Fruit fly (Drosophila melanogaster) whole organism, embryonic: ENCODE data around the gene Acph-1.
A peak's percentile ranks its signal among the peaks of the same experiment; 100 is the strongest.

Experiments used
- ATbp ChIP-seq: fragments of 200-800 bp; sonication (Bioruptor generic); optimal IDR thresholded peaks from 2 replicates; lab custom pipeline; 2017; ENCODE audit warnings: missing biosample characterization, mild to moderate bottlenecking, missing genetic modification characterization, missing genetic modification reagents
- Asciz ChIP-seq: fragments of 200-800 bp; sonication (Bioruptor generic); optimal IDR thresholded peaks from 2 replicates; lab custom pipeline; 2017; ENCODE audit warnings: missing biosample characterization, mild to moderate bottlenecking, missing genetic modification characterization, missing genetic modification reagents
- Awh ChIP-seq: fragments of 200-800 bp; sonication (Bioruptor generic); IDR thresholded peaks from 2 replicates; pipeline ENCODE4, ENCODE4 v1.3.6; 2022; ENCODE audit warnings: missing biosample characterization, missing genetic modification characterization
- B-H2 ChIP-seq: fragments of 200-800 bp; sonication (Bioruptor generic); optimal IDR thresholded peaks from 2 replicates; lab custom pipeline; 2018; ENCODE audit warnings: missing biosample characterization, mild to moderate bottlenecking, missing genetic modification characterization
- Bdp1 ChIP-seq: fragments of 200-800 bp; sonication (Bioruptor generic); optimal IDR thresholded peaks from 3 replicates; lab custom pipeline; 2016; ENCODE audit warnings: missing biosample characterization, missing genetic modification characterization
- CG10431 ChIP-seq: fragments of 200-800 bp; sonication (Bioruptor generic); optimal IDR thresholded peaks from 3 replicates; lab custom pipeline; 2018; ENCODE audit warnings: missing biosample characterization, mild to moderate bottlenecking, missing genetic modification characterization
- CG10565 ChIP-seq: fragments of 200-800 bp; sonication (Bioruptor generic); optimal IDR thresholded peaks from 3 replicates; lab custom pipeline; 2016; ENCODE audit warnings: missing biosample characterization, mild to moderate bottlenecking, missing genetic modification characterization
- CG11093 ChIP-seq: fragments of 200-800 bp; sonication (Bioruptor generic); IDR thresholded peaks from 3 replicates; pipeline ENCODE4 v1.3.6; 2022; ENCODE audit warnings: missing biosample characterization, missing genetic modification characterization
- CG11504 ChIP-seq: fragments of 200-800 bp; sonication (Bioruptor generic); optimal IDR thresholded peaks from 3 replicates; lab custom pipeline; 2019; ENCODE audit warnings: missing biosample characterization, mild to moderate bottlenecking, missing genetic modification characterization, moderate library complexity
- CG12236 ChIP-seq: fragments of 200-800 bp; sonication (Bioruptor generic); optimal IDR thresholded peaks from 2 replicates; lab custom pipeline; 2016; ENCODE audit warnings: missing biosample characterization, missing genetic modification characterization
- CG12659 ChIP-seq: fragments of 200-800 bp; sonication (Bioruptor generic); optimal IDR thresholded peaks from 3 replicates; lab custom pipeline; 2017; ENCODE audit warnings: mild to moderate bottlenecking, missing biosample characterization, missing genetic modification reagents, missing genetic modification characterization
- CG14965 ChIP-seq: fragments of 200-800 bp; sonication (Bioruptor generic); optimal IDR thresholded peaks from 2 replicates; lab custom pipeline; 2016; ENCODE audit warnings: missing biosample characterization, missing genetic modification characterization, borderline replicate concordance
- CG1529 ChIP-seq: fragments of 200-800 bp; sonication (Bioruptor generic); optimal IDR thresholded peaks from 3 replicates; lab custom pipeline; 2018; ENCODE audit warnings: missing biosample characterization, missing genetic modification characterization
- CG15479 ChIP-seq: fragments of 200-800 bp; sonication (Bioruptor generic); optimal IDR thresholded peaks from 3 replicates; lab custom pipeline; 2019; ENCODE audit warnings: missing biosample characterization, mild to moderate bottlenecking, missing genetic modification characterization, moderate library complexity
- CG15601 ChIP-seq: fragments of 200-800 bp; sonication (Bioruptor generic); optimal IDR thresholded peaks from 3 replicates; lab custom pipeline; 2019; ENCODE audit warnings: missing biosample characterization, mild to moderate bottlenecking, missing genetic modification characterization, moderate library complexity
- CG30431 ChIP-seq: fragments of 200-800 bp; sonication (Bioruptor generic); optimal IDR thresholded peaks from 2 replicates; lab custom pipeline; 2017; ENCODE audit warnings: missing biosample characterization, missing genetic modification characterization
- CG32532 ChIP-seq: fragments of 200-800 bp; sonication (Bioruptor generic); IDR thresholded peaks from 2 replicates; pipeline ENCODE4 v1.3.6; 2022; ENCODE audit warnings: missing biosample characterization, missing genetic modification characterization
- CG32767 ChIP-seq: fragments of 200-800 bp; sonication (Bioruptor generic); IDR thresholded peaks from 2 replicates; pipeline ENCODE4 v1.3.6; 2022; ENCODE audit warnings: missing biosample characterization, missing genetic modification characterization
- CG34224 ChIP-seq: fragments of 200-800 bp; sonication (Bioruptor generic); IDR thresholded peaks from 3 replicates; pipeline ENCODE4 v1.3.6; 2022; ENCODE audit warnings: missing biosample characterization, missing genetic modification characterization; ENCODE audit not compliant: partially characterized antibody
- CG4328 ChIP-seq: fragments of 200-800 bp; sonication (Bioruptor generic); optimal IDR thresholded peaks from 3 replicates; lab custom pipeline; 2017; ENCODE audit warnings: missing biosample characterization, missing genetic modification reagents, missing genetic modification characterization
- CG5245 ChIP-seq: fragments of 200-800 bp; sonication (Bioruptor generic); optimal IDR thresholded peaks from 3 replicates; lab custom pipeline; 2016; ENCODE audit warnings: missing biosample characterization, missing genetic modification characterization
- CG7987 ChIP-seq: fragments of 200-800 bp; sonication (Bioruptor generic); optimal IDR thresholded peaks from 2 replicates; lab custom pipeline; 2018; ENCODE audit warnings: missing biosample characterization, mild to moderate bottlenecking, missing genetic modification characterization, moderate library complexity
- CG9727 ChIP-seq: fragments of 200-800 bp; sonication (Bioruptor generic); optimal IDR thresholded peaks from 3 replicates; lab custom pipeline; 2017; ENCODE audit warnings: missing biosample characterization, mild to moderate bottlenecking, missing genetic modification characterization
- CG9817 ChIP-seq: fragments of 200-800 bp; sonication (Bioruptor generic); optimal IDR thresholded peaks from 2 replicates; lab custom pipeline; 2018; ENCODE audit warnings: missing biosample characterization, mild to moderate bottlenecking, missing genetic modification characterization, moderate library complexity
- Chrac-16 ChIP-seq: fragments of 200-800 bp; sonication (Bioruptor generic); optimal IDR thresholded peaks from 3 replicates; lab custom pipeline; 2016; ENCODE audit warnings: missing biosample characterization, missing genetic modification characterization
- D ChIP-seq, 2 experiments: fragments of 200-800 bp in 1 of 2; fragments of >200 bp in 1 of 2; sonication (Bioruptor generic) in 1 of 2; optimal IDR thresholded peaks; 2 replicates in 1 of 2; 3 replicates in 1 of 2; lab custom pipeline; 2017; ENCODE audit warnings: mild to moderate bottlenecking in 1 of 2, missing biosample characterization in 1 of 2, missing genetic modification characterization in 1 of 2, missing genetic modification reagents in 1 of 2
- HmgZ ChIP-seq: fragments of 200-800 bp; sonication (Bioruptor generic); optimal IDR thresholded peaks from 2 replicates; lab custom pipeline; 2018; ENCODE audit warnings: missing biosample characterization, mild to moderate bottlenecking, missing genetic modification characterization
- Hr51 ChIP-seq, 2 experiments: fragments of 200-800 bp; sonication (Bioruptor generic); optimal IDR thresholded peaks; 2 replicates in 1 of 2; 3 replicates in 1 of 2; lab custom pipeline; 2016 to 2018; ENCODE audit warnings: missing biosample characterization in 2 of 2, missing genetic modification characterization in 2 of 2, mild to moderate bottlenecking in 1 of 2, moderate library complexity in 1 of 2
- Hr78 ChIP-seq, 2 experiments: fragments of 200-800 bp in 1 of 2; fragments of >200 bp in 1 of 2; sonication (Bioruptor generic) in 1 of 2; optimal IDR thresholded peaks; 2 replicates each; lab custom pipeline; 2017 to 2019; ENCODE audit warnings: missing biosample characterization in 2 of 2, missing genetic modification characterization in 2 of 2, mild to moderate bottlenecking in 1 of 2, moderate library complexity in 1 of 2
- Mad ChIP-seq: fragments of 200-800 bp; sonication (Bioruptor generic); optimal IDR thresholded peaks from 2 replicates; lab custom pipeline; 2016; ENCODE audit warnings: missing biosample characterization, missing genetic modification characterization
- Spps ChIP-seq: fragments of 200-800 bp; sonication (Bioruptor generic); optimal IDR thresholded peaks from 2 replicates; lab custom pipeline; 2018; ENCODE audit warnings: missing biosample characterization, mild to moderate bottlenecking, missing genetic modification characterization
- Trl ChIP-seq, 3 experiments: fragments of >200 bp in 2 of 3; fragments of 200-800 bp in 1 of 3; sonication (Bioruptor generic) in 1 of 3; optimal IDR thresholded peaks; 2 replicates in 1 of 3; 3 replicates in 2 of 3; lab custom pipeline; 2016 to 2017; ENCODE audit warnings: missing biosample characterization in 1 of 3, missing genetic modification characterization in 1 of 3
- al ChIP-seq: fragments of 200-800 bp; sonication (Bioruptor generic); IDR thresholded peaks from 2 replicates; pipeline ENCODE4 v1.3.6; 2022; ENCODE audit warnings: missing biosample characterization, missing genetic modification characterization
- amos ChIP-seq: fragments of 200-800 bp; sonication (Bioruptor generic); IDR thresholded peaks from 2 replicates; pipeline ENCODE4 v1.3.6; 2022; ENCODE audit warnings: missing biosample characterization, missing genetic modification characterization; ENCODE audit not compliant: partially characterized antibody
- cwo ChIP-seq: fragments of 200-800 bp; sonication (Bioruptor generic); optimal IDR thresholded peaks from 3 replicates; lab custom pipeline; 2017; ENCODE audit warnings: missing biosample characterization, missing genetic modification characterization, mild to moderate bottlenecking, moderate library complexity, missing genetic modification reagents
- grau ChIP-seq: fragments of 200-800 bp; optimal IDR thresholded peaks from 3 replicates; lab custom pipeline; 2019; ENCODE audit warnings: missing biosample characterization, mild to moderate bottlenecking, missing genetic modification characterization, moderate library complexity
- grn ChIP-seq: fragments of 200-800 bp; sonication (Bioruptor generic); optimal IDR thresholded peaks from 3 replicates; lab custom pipeline; 2017; ENCODE audit warnings: missing biosample characterization, missing genetic modification characterization
- gsb ChIP-seq: fragments of 200-800 bp; sonication (Bioruptor generic); IDR thresholded peaks from 2 replicates; pipeline ENCODE4 v1.3.6; 2022; ENCODE audit warnings: missing biosample characterization, missing genetic modification characterization
- ham ChIP-seq: fragments of 200-800 bp; sonication (Bioruptor generic); IDR thresholded peaks from 2 replicates; pipeline ENCODE4 v1.3.6; 2022; ENCODE audit warnings: missing biosample characterization, missing genetic modification characterization
- lilli ChIP-seq: fragments of 200-800 bp; sonication (Bioruptor generic); optimal IDR thresholded peaks from 3 replicates; lab custom pipeline; 2016; ENCODE audit warnings: missing biosample characterization, missing genetic modification characterization
- luna ChIP-seq: fragments of 200-800 bp; sonication (Bioruptor generic); optimal IDR thresholded peaks from 2 replicates; lab custom pipeline; 2016; ENCODE audit warnings: missing biosample characterization, missing genetic modification characterization
- nmo ChIP-seq: fragments of 200-800 bp; sonication (Bioruptor generic); optimal IDR thresholded peaks from 2 replicates; lab custom pipeline; 2018; ENCODE audit warnings: missing biosample characterization, mild to moderate bottlenecking, missing genetic modification characterization, moderate library complexity
- nom ChIP-seq: fragments of 200-800 bp; sonication (Bioruptor generic); optimal IDR thresholded peaks from 2 replicates; lab custom pipeline; 2017; ENCODE audit warnings: missing biosample characterization, missing genetic modification characterization, mild to moderate bottlenecking, moderate library complexity, missing genetic modification reagents
- p53 ChIP-seq: fragments of 200-800 bp; sonication (Bioruptor generic); optimal IDR thresholded peaks from 2 replicates; lab custom pipeline; 2016; ENCODE audit warnings: missing biosample characterization, missing genetic modification characterization
- pb ChIP-seq: fragments of 200-800 bp; sonication (Bioruptor generic); optimal IDR thresholded peaks from 3 replicates; lab custom pipeline; 2016; ENCODE audit warnings: missing biosample characterization, missing genetic modification characterization
- phol ChIP-seq: fragments of 200-800 bp; sonication (Bioruptor generic); optimal IDR thresholded peaks from 3 replicates; lab custom pipeline; 2018; ENCODE audit warnings: missing biosample characterization, mild to moderate bottlenecking, missing genetic modification characterization, moderate library complexity
- schlank ChIP-seq: fragments of 200-800 bp; sonication (Bioruptor generic); optimal IDR thresholded peaks from 2 replicates; lab custom pipeline; 2018; ENCODE audit warnings: missing biosample characterization, mild to moderate bottlenecking, missing genetic modification characterization
- zen ChIP-seq: fragments of 200-800 bp; sonication (Bioruptor generic); optimal IDR thresholded peaks from 3 replicates; lab custom pipeline; 2018; ENCODE audit warnings: missing biosample characterization, mild to moderate bottlenecking, missing genetic modification characterization, moderate library complexity

The Acph-1 gene

DNA sequence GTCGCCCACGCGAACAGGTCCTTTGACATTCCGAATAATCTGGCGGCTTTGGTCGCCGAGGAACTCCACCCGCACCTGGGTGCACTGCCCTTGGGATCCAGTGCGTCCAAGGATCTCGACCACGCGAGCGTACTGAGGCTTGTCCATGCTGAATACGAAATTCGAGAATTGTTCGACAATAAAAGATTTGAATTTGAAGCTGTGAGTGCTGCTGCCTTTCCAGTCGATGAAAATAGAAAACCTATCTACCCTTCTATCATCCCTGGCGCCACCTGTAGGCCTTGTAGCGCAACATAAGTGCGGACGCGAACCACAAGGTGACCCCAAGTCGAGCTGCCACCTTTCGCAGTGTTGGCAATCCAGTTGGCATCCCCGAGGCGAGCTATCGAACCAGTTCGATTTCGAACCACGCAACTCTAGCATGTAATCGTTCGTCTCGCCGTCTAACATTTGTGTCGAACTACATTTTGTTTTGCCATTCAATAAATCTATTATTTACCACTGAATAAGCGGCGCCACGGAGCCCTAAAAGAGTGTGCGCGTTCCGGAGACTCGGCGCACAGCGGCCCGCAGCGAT, 29.3 kb upstream of the Acph-1 start, which contains the start of the genes RpS28a and Axn:
RpS28a (minus strand) TSS at position 197 of the 577 bp plus-strand sequence.
Axn (plus strand) TSS at position 391 of the 577 bp plus-strand sequence.
- TF ChIP-seq HmgZ (tag; lab: Kevin White, UChicago) (peak; percentile 31), Bdp1 (GFP tag; lab: Kevin White, UChicago) (no peak), Spps (tag; lab: Kevin White, UChicago) (no peak), CG32532 (GFP tag; lab: Robert Waterston, UW) (peak; percentile 59), Awh (no peak), ATbp (GFP tag; lab: Kevin White, UChicago) (no peak), grn (GFP tag; lab: Kevin White, UChicago) (no peak), nmo (GFP tag; lab: Kevin White, UChicago) (peak; percentile 19), CG9727 (no peak), CG34224 (GFP tag; lab: Robert Waterston, UW) (0 out of 3 replicates have a peak, but pooled peaks have one; percentile 10), CG12236 (no peak), CG32767 (GFP tag; lab: Robert Waterston, UW) (no peak), CG5245 (GFP tag; lab: Kevin White, UChicago) (no peak), zen (tag; lab: Kevin White, UChicago) (no peak), CG1529 (GFP tag; lab: Kevin White, UChicago) (no peak), gsb (GFP tag; lab: Robert Waterston, UW) (no peak), Mad (no peak), ham (no peak), Asciz (GFP tag; lab: Kevin White, UChicago) (no peak), CG15479 (GFP tag; lab: Kevin White, UChicago) (no peak), CG7987 (GFP tag; lab: Kevin White, UChicago) (peak; percentile 39), lilli (GFP tag; lab: Kevin White, UChicago) (peak; percentile 5), schlank (tag; lab: Kevin White, UChicago) (no peak), CG11093 (GFP tag; lab: Robert Waterston, UW) (no peak), CG9817 (tag; lab: Kevin White, UChicago) (peak; percentile 31), CG11504 (no peak), CG10431 (GFP tag; lab: Kevin White, UChicago) (peak; percentile 6), B-H2 (GFP tag; lab: Kevin White, UChicago) (peak; percentile 49), phol (tag; lab: Kevin White, UChicago) (peak; percentile 37), CG14965 (GFP tag; lab: Kevin White, UChicago) (no peak), Hr78 (GFP tag; optimal IDR thresholded peaks at IDR 0.05; lab: Kevin White, UChicago) (peak in 1 of 2 experiments; percentile 99), pb (no peak), p53 (GFP tag; lab: Kevin White, UChicago) (peak; percentile 39), amos (GFP tag; lab: Robert Waterston, UW) (peak; percentile 65; the same call in 1 of the 2 replicates), grau (tag; lab: Kevin White, UChicago) (no peak), Hr51 (GFP tag; optimal IDR thresholded peaks at IDR 0.05; lab: Kevin White, UChicago) (no peak), Trl (optimal IDR thresholded peaks at IDR 0.05; lab: Kevin White, UChicago) (no peak), Trl (GFP tag; optimal IDR thresholded peaks at IDR 0.05; lab: Kevin White, UChicago) (no peak), al (GFP tag; lab: Robert Waterston, UW) (no peak), cwo (GFP tag; lab: Kevin White, UChicago) (no peak), CG12659 (GFP tag; lab: Kevin White, UChicago) (peak; percentile 44), Chrac-16 (GFP tag; lab: Kevin White, UChicago) (no peak), luna (GFP tag; lab: Kevin White, UChicago) (no peak), D (optimal IDR thresholded peaks at IDR 0.05; lab: Kevin White, UChicago) (peak; percentile 81), D (GFP tag; optimal IDR thresholded peaks at IDR 0.05; lab: Kevin White, UChicago) (no peak), CG10565 (GFP tag; lab: Kevin White, UChicago) (no peak), CG15601 (tag; lab: Kevin White, UChicago) (peak; percentile 81), CG4328 (GFP tag; lab: Kevin White, UChicago) (no peak), CG30431 (GFP tag; lab: Kevin White, UChicago) (no peak), nom (no peak)
